Fruit fly (Drosophila melanogaster): ENCODE results near the gene Cpr67B.

Gene Cpr67B

DNA sequence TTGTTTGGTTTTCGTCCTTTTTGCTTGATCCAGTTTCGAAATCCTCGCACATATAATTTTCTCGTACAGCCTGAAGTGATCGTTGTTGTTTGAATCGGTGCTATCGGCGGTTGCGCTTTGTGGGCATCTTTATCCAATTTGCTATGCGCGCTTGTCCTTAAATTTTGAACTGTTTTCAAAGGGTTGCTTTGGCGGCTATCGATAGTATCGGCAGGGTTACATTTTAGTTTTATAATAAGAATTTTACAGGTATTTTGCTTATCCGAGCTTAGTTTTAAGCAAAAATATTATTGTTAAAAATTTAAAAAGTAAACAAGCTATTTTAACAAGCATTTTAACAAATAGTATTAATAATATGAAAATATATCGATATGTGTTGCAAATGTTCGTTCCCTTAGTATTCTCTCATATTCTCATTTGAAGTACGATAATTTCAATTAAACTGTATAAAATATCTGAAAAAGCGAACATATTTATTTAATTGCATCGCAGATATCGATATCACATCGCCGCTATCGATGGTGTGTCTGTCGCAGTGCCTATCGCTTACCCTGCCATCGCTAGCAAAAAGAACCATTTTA is 37.7 kb upstream of the Cpr67B start, which contains the start of the genes Klp67A and CG4452 (continued):
- TF ChIP-seq NFAT (GFP tag; IDR thresholded peaks at IDR 0.05): no peak
- TF ChIP-seq tio (GFP tag; optimal IDR thresholded peaks at IDR 0.05): no peak
- peak; percentile 43 for TF ChIP-seq Xbp1 (GFP tag; optimal IDR thresholded peaks at IDR 0.05)
- no peak for TF ChIP-seq Rx (GFP tag; IDR thresholded peaks at IDR 0.05)
- peak; percentile 27 for TF ChIP-seq B-H2 (GFP tag; optimal IDR thresholded peaks at IDR 0.05)
- no peak for TF ChIP-seq sim (GFP tag; IDR thresholded peaks at IDR 0.05)
- TF ChIP-seq Dp (GFP tag; optimal IDR thresholded peaks at IDR 0.05): peak; percentile 72
- peak; percentile 17 for TF ChIP-seq CG18619 (GFP tag; optimal IDR thresholded peaks at IDR 0.05)
- TF ChIP-seq Sin3A (optimal IDR thresholded peaks at IDR 0.05): peak; percentile 82
- no peak for TF ChIP-seq grn (GFP tag; optimal IDR thresholded peaks at IDR 0.05)
- no peak for TF ChIP-seq CG15011 (GFP tag; optimal IDR thresholded peaks at IDR 0.05)
- no peak for TF ChIP-seq CG2202 (tag; optimal IDR thresholded peaks at IDR 0.05)
- TF ChIP-seq ftz-f1 (GFP tag; optimal IDR thresholded peaks at IDR 0.05): no peak
- peak; percentile 93 for TF ChIP-seq vnd (GFP tag; IDR thresholded peaks at IDR 0.05; ENCODE audit: partially characterized antibody)
- TF ChIP-seq Oli (tag; optimal IDR thresholded peaks at IDR 0.05): no peak
- no peak for TF ChIP-seq CG10321 (GFP tag; IDR thresholded peaks at IDR 0.05)
- TF ChIP-seq exex (tag; optimal IDR thresholded peaks at IDR 0.05): no peak
- TF ChIP-seq Ptx1 (GFP tag; IDR thresholded peaks at IDR 0.05): no peak
- peak; percentile 55 for TF ChIP-seq tin (GFP tag; optimal IDR thresholded peaks at IDR 0.05)
- no peak for TF ChIP-seq eyg (GFP tag; optimal IDR thresholded peaks at IDR 0.05)
- no peak for TF ChIP-seq CG3726 (GFP tag; IDR thresholded peaks at IDR 0.05)
- no peak for TF ChIP-seq CG3065 (GFP tag; optimal IDR thresholded peaks at IDR 0.05)
- TF ChIP-seq CG33557 (GFP tag; optimal IDR thresholded peaks at IDR 0.05): peak; percentile 55
- TF ChIP-seq unpg (GFP tag; optimal IDR thresholded peaks at IDR 0.05): no peak
- TF ChIP-seq CG3163 (GFP tag; optimal IDR thresholded peaks at IDR 0.05): no peak
- TF ChIP-seq wek (GFP tag; optimal IDR thresholded peaks at IDR 0.05): no peak
- TF ChIP-seq Hmr (GFP tag; optimal IDR thresholded peaks at IDR 0.05): no peak
- TF ChIP-seq Meics (GFP tag; optimal IDR thresholded peaks at IDR 0.05): no peak
- TF ChIP-seq CG8388 (GFP tag; optimal IDR thresholded peaks at IDR 0.05): peak; percentile 28
- TF ChIP-seq CG32772 (GFP tag; IDR thresholded peaks at IDR 0.05): no peak
- TF ChIP-seq CG18011 (GFP tag; optimal IDR thresholded peaks at IDR 0.05): peak; percentile 11
- no peak for TF ChIP-seq Aef1 (GFP tag; IDR thresholded peaks at IDR 0.05)
- TF ChIP-seq CG17359 (tag; optimal IDR thresholded peaks at IDR 0.05): peak; percentile 4
- no peak for TF ChIP-seq Ada2b (GFP tag; IDR thresholded peaks at IDR 0.05)
- no peak for TF ChIP-seq dimm (GFP tag; IDR thresholded peaks at IDR 0.05)
- peak; percentile 31 for TF ChIP-seq CG7271 (tag; optimal IDR thresholded peaks at IDR 0.05)
- TF ChIP-seq bbx (GFP tag; IDR thresholded peaks at IDR 0.05; ENCODE audit: partially characterized antibody): peak; percentile 86
- peak; percentile 43 for TF ChIP-seq pho (GFP tag; optimal IDR thresholded peaks at IDR 0.05)
- no peak for TF ChIP-seq ems (GFP tag; optimal IDR thresholded peaks at IDR 0.05)
- TF ChIP-seq mirr (GFP tag; optimal IDR thresholded peaks at IDR 0.05): no peak
- no peak for TF ChIP-seq odd (GFP tag; optimal IDR thresholded peaks at IDR 0.05)
- peak; percentile 39 for TF ChIP-seq YL-1 (GFP tag; optimal IDR thresholded peaks at IDR 0.05)
- TF ChIP-seq CG10462 (GFP tag; optimal IDR thresholded peaks at IDR 0.05): no peak
- TF ChIP-seq klu (GFP tag; IDR thresholded peaks at IDR 0.05): no peak
- peak in 1 of 2 experiments; percentile 23 for TF ChIP-seq bsh (GFP tag; optimal IDR thresholded peaks at IDR 0.05)
- TF ChIP-seq kah (GFP tag; optimal IDR thresholded peaks at IDR 0.05): no peak
- TF ChIP-seq eve (GFP tag; optimal IDR thresholded peaks at IDR 0.05): no peak
- peak; percentile 34 for TF ChIP-seq CG1602 (GFP tag; optimal IDR thresholded peaks at IDR 0.05)
- peak; percentile 51 for TF ChIP-seq grau (tag; optimal IDR thresholded peaks at IDR 0.05)
- peak; percentile 89 for TF ChIP-seq inv (GFP tag; IDR thresholded peaks at IDR 0.05; ENCODE audit: partially characterized antibody)
- peak; percentile 20 for TF ChIP-seq HmgZ (tag; optimal IDR thresholded peaks at IDR 0.05)
